Fruit fly (Drosophila melanogaster): ENCODE data around the gene hay.

Gene hay

dm6 chr3L:10637819-10638218, 6.9 kb downstream of the hay start, which contains the start of gene Cnep1r2 (continued):
- peak; percentile 24 for TF ChIP-seq CG8089 (GFP tag; optimal IDR thresholded peaks at IDR 0.05)
- TF ChIP-seq Atf3 (GFP tag; optimal IDR thresholded peaks at IDR 0.05) = peak; percentile 56
- peak; percentile 73 for TF ChIP-seq chm (GFP tag; IDR thresholded peaks at IDR 0.05)
- TF ChIP-seq Fer2 (tag; optimal IDR thresholded peaks at IDR 0.05) = peak; percentile 97
- TF ChIP-seq pho (GFP tag; optimal IDR thresholded peaks at IDR 0.05) = peak; percentile 58
- peak; percentile 97 for TF ChIP-seq Rfx (GFP tag; IDR thresholded peaks at IDR 0.05)
- TF ChIP-seq ftz-f1 (GFP tag; optimal IDR thresholded peaks at IDR 0.05) = no peak
- TF ChIP-seq yki (optimal IDR thresholded peaks at IDR 0.05) = no peak
- peak; percentile 66 for TF ChIP-seq CG8944 (GFP tag; optimal IDR thresholded peaks at IDR 0.05)
- TF ChIP-seq ash1 (GFP tag; optimal IDR thresholded peaks at IDR 0.05) = peak; percentile 55
- TF ChIP-seq Mrtf (GFP tag; IDR thresholded peaks at IDR 0.05) = peak; percentile 96
- TF ChIP-seq Med (GFP tag) = peak; percentile 90
- no peak for TF ChIP-seq disco-r (GFP tag; optimal IDR thresholded peaks at IDR 0.05)
- peak; percentile 97 for TF ChIP-seq zen (tag; optimal IDR thresholded peaks at IDR 0.05)
- TF ChIP-seq CG13894 (tag; optimal IDR thresholded peaks at IDR 0.05) = peak; percentile 96
- TF ChIP-seq ind (GFP tag; optimal IDR thresholded peaks at IDR 0.05) = peak; percentile 96
- TF ChIP-seq CG7963 (GFP tag; IDR thresholded peaks at IDR 0.05; ENCODE audit: partially characterized antibody) = no peak
- TF ChIP-seq trem (tag; optimal IDR thresholded peaks at IDR 0.05) = peak; percentile 95
- peak; percentile 79 for TF ChIP-seq Poxn (GFP tag; IDR thresholded peaks at IDR 0.05)
- peak; percentile 80 for TF ChIP-seq onecut (GFP tag; IDR thresholded peaks at IDR 0.05)
- TF ChIP-seq crp (GFP tag; optimal IDR thresholded peaks at IDR 0.05) = peak in 1 of 2 experiments; percentile 65
- peak; percentile 94 for TF ChIP-seq H2.0 (GFP tag; IDR thresholded peaks at IDR 0.05)
- no peak for TF ChIP-seq CG34224 (GFP tag; IDR thresholded peaks at IDR 0.05; ENCODE audit: partially characterized antibody)
- peak; percentile 97 for TF ChIP-seq vvl (GFP tag; IDR thresholded peaks at IDR 0.05)
- peak; percentile 93 for TF ChIP-seq CG10366 (GFP tag; IDR thresholded peaks at IDR 0.05)
- TF ChIP-seq tx (GFP tag; optimal IDR thresholded peaks at IDR 0.05) = peak; percentile 70
- TF ChIP-seq Bgb (GFP tag; IDR thresholded peaks at IDR 0.05; ENCODE audit: partially characterized antibody) = no peak
- peak in 1 of 2 experiments; percentile 81 for TF ChIP-seq insv (GFP tag; optimal IDR thresholded peaks at IDR 0.05)
- peak; percentile 93 for TF ChIP-seq CG31224 (GFP tag; IDR thresholded peaks at IDR 0.05)
- TF ChIP-seq Pdp1 (GFP tag; optimal IDR thresholded peaks at IDR 0.05) = peak; percentile 67 to 71
- TF ChIP-seq sc (optimal IDR thresholded peaks at IDR 0.05) = no peak
- TF ChIP-seq sc (GFP tag; optimal IDR thresholded peaks at IDR 0.05) = peak; percentile 94
- TF ChIP-seq Sry-δ (GFP tag; optimal IDR thresholded peaks at IDR 0.05) = peak; percentile 3
- peak; percentile 94 for TF ChIP-seq nerfin-1 (tag; optimal IDR thresholded peaks at IDR 0.05)
- peak; percentile 1 for TF ChIP-seq dm (GFP tag; optimal IDR thresholded peaks at IDR 0.05)
- TF ChIP-seq pfk (GFP tag; optimal IDR thresholded peaks at IDR 0.05) = peak; percentile 59
- peak; percentile 99 for TF ChIP-seq row (GFP tag; IDR thresholded peaks at IDR 0.05)
- no peak for TF ChIP-seq hbn (GFP tag; IDR thresholded peaks at IDR 0.05; ENCODE audit: partially characterized antibody)
- TF ChIP-seq CG34422 (GFP tag; IDR thresholded peaks at IDR 0.05) = peak; percentile 97
- peak; percentile 80 for TF ChIP-seq Dip3 (GFP tag; optimal IDR thresholded peaks at IDR 0.05)
- TF ChIP-seq crol (GFP tag; IDR thresholded peaks at IDR 0.05) = peak; percentile 35; the same call in 1 of the 2 replicates
- peak; percentile 89 for TF ChIP-seq scrt (GFP tag; optimal IDR thresholded peaks at IDR 0.05)
- TF ChIP-seq ab (GFP tag; optimal IDR thresholded peaks at IDR 0.05) = peak; percentile 60
- peak; percentile 96 for TF ChIP-seq Sox102F (GFP tag; optimal IDR thresholded peaks at IDR 0.05)
- TF ChIP-seq Nf-YA (GFP tag; IDR thresholded peaks at IDR 0.05) = peak; percentile 82
- no peak for TF ChIP-seq hb (GFP tag; IDR thresholded peaks at IDR 0.05; ENCODE audit: partially characterized antibody)
- TF ChIP-seq lilli (GFP tag; optimal IDR thresholded peaks at IDR 0.05) = peak; percentile 86
- peak; percentile 4 for TF ChIP-seq BEAF-32 (GFP tag; optimal IDR thresholded peaks at IDR 0.05)
- TF ChIP-seq twi (tag; optimal IDR thresholded peaks at IDR 0.05) = peak; percentile 97
- peak; percentile 96 for TF ChIP-seq CG17359 (tag; optimal IDR thresholded peaks at IDR 0.05)
- peak; percentile 94 for TF ChIP-seq sisA (GFP tag; IDR thresholded peaks at IDR 0.05)
